Fruit fly (Drosophila melanogaster) whole organism, adult: ENCODE data around the gene Ugt37A2.

Source experiments
- CG12768 ChIP-seq: fragments of 200-800 bp; sonication (Bioruptor generic); optimal IDR thresholded peaks from 2 replicates; lab custom pipeline; 2017; ENCODE audit warnings: missing biosample characterization, missing genetic modification characterization, mild to moderate bottlenecking, moderate library complexity, missing genetic modification reagents
- CG14711 ChIP-seq: fragments of 200-800 bp; sonication (Bioruptor generic); optimal IDR thresholded peaks from 2 replicates; lab custom pipeline; 2018; ENCODE audit warnings: missing biosample characterization, mild to moderate bottlenecking, missing genetic modification characterization, moderate library complexity
- CG33017 ChIP-seq: fragments of 200-800 bp; sonication (Bioruptor generic); optimal IDR thresholded peaks from 2 replicates; lab custom pipeline; 2018; ENCODE audit warnings: missing biosample characterization, mild to moderate bottlenecking, missing genetic modification characterization, moderate library complexity
- CG7101 ChIP-seq: fragments of 200-800 bp; sonication (Bioruptor generic); optimal IDR thresholded peaks from 2 replicates; lab custom pipeline; 2018; ENCODE audit warnings: missing biosample characterization, mild to moderate bottlenecking, missing genetic modification characterization, moderate library complexity
- Clk ChIP-seq: fragments of 200-800 bp; sonication (Bioruptor generic); optimal IDR thresholded peaks from 2 replicates; lab custom pipeline; 2017; ENCODE audit warnings: missing biosample characterization, missing genetic modification characterization
- kay ChIP-seq: fragments of 200-800 bp; sonication (Bioruptor generic); peaks from one replicate; lab custom pipeline; 2016; ENCODE audit warnings: missing biosample characterization, missing genetic modification characterization, borderline replicate concordance
- pad ChIP-seq: fragments of 200-800 bp; sonication (Bioruptor generic); optimal IDR thresholded peaks from 3 replicates; lab custom pipeline; 2017; ENCODE audit warnings: missing biosample characterization, missing genetic modification characterization, mild to moderate bottlenecking, moderate library complexity, missing genetic modification reagents
- tj ChIP-seq: fragments of 200-800 bp; sonication (Bioruptor generic); optimal IDR thresholded peaks from 3 replicates; lab custom pipeline; 2017; ENCODE audit warnings: missing biosample characterization, mild to moderate bottlenecking, missing genetic modification characterization, moderate library complexity
- toe ChIP-seq: fragments of 200-800 bp; sonication (Bioruptor generic); optimal IDR thresholded peaks from 2 replicates; lab custom pipeline; 2016; ENCODE audit warnings: missing biosample characterization, missing genetic modification characterization

DNA sequence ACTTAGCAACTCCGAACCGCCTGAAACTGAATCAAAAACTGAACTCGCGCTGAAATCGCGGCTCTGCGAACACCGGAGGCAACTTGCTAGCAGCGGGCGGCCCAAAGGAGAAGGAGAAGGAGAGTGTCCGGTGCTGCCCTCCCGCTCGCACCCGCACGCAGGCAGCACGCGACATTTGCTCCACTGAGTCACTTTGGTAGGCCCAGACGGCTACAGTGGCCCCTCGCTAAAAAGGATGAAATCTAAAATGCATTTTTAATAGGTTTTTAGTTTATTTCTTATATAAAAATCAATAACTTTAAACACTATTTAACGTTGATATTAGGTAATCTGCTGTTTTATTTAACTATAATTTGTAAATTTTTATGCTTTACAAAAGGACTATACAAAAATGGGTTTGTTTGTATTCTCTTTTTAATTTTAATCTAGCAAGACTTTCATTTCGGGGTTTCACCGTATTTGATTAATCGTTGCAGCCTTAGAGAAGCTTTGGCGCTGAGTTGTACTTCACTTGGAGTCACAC is 17.0 kb upstream of the Ugt37A2 start, which contains the start of gene Men:
- TF ChIP-seq pad (no peak), toe (GFP tag; lab: Kevin White, UChicago) (no peak), CG7101 (tag; lab: Kevin White, UChicago) (peak; percentile 59), CG12768 (GFP tag; lab: Kevin White, UChicago) (no peak), tj (GFP tag; lab: Kevin White, UChicago) (peak; percentile 31), kay (GFP tag; lab: Kevin White, UChicago) (no peak), CG33017 (no peak), Clk (GFP tag; lab: Kevin White, UChicago) (no peak), CG14711 (tag; lab: Kevin White, UChicago) (peak; percentile 19)
